Worm (Caenorhabditis elegans): Measurements from ENCODE around the gene dcr-1.

DNA sequence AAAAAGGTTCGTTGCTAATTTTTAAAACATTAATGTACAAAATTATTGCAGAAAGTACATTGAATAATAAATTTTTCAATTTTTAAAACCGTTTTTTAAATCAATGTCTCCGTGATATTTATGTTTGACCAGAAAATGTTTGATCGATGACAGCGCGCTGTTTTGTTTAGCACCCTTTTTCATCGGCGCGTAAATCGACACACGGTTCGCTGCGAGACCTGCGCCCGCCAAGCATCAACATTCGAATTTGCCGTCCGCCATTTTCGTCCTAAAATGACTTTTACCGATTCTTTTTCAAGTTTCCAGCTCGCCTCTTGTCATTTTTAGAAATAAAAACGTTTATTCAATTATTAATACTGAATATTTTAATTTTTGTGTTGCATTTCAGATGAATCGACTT lies 20.9 kb upstream of the dcr-1 start, which contains the start of gene plk-1:
- TF ChIP-seq mdl-1 (tag; optimal IDR thresholded peaks at IDR 0.05): peak in 1 of 2 experiments; percentile 2
- no peak for TF ChIP-seq elt-3 (tag; optimal IDR thresholded peaks at IDR 0.05)
- no peak for TF ChIP-seq vab-15 (tag; optimal IDR thresholded peaks at IDR 0.05)
- TF ChIP-seq F16B12.6 (tag; optimal IDR thresholded peaks at IDR 0.05): peak; percentile 15
- TF ChIP-seq ama-1 (optimal IDR thresholded peaks at IDR 0.05): no peak
- no peak for TF ChIP-seq egl-13 (tag; optimal IDR thresholded peaks at IDR 0.05)
- TF ChIP-seq nhr-12 (tag; optimal IDR thresholded peaks at IDR 0.05): no peak
- TF ChIP-seq nhr-84 (tag; optimal IDR thresholded peaks at IDR 0.05): no peak
- TF ChIP-seq efl-1 (optimal IDR thresholded peaks at IDR 0.05): peak; percentile 81 to 89
- peak; percentile 84 to 98 for TF ChIP-seq efl-1 (GFP tag; optimal IDR thresholded peaks at IDR 0.05 in 1 of 2)

Measured in whole organism, L1 larva.